Worm (Caenorhabditis elegans) whole organism, L2 larva: Measurements from ENCODE around the gene adk-1.
A peak's percentile ranks its signal among the peaks of the same experiment; 100 is the strongest.
"Not testable (repeated sequence)": the region's sequence is repeated elsewhere in the genome, so short reads cannot be mapped to it uniquely, and the experiment has no call there.

Experiments used
- C34F6.9 ChIP-seq: fragments of 150-350 bp; optimal IDR thresholded peaks from 2 replicates; lab custom pipeline; 2014; ENCODE audit warnings: missing biosample characterization, missing genetic modification characterization
- F13H6.1 ChIP-seq: sonication (generic microtip); optimal IDR thresholded peaks from 2 replicates; lab custom pipeline; 2016; ENCODE audit warnings: missing genetic modification characterization, missing compliant biosample characterization
- R02D3.7 ChIP-seq: fragments of 150-350 bp; optimal IDR thresholded peaks from 2 replicates; lab custom pipeline; 2014; ENCODE audit warnings: missing biosample characterization, missing genetic modification characterization
- Y55F3AM.14 ChIP-seq: fragments of 200-800 bp; sonication (Bioruptor generic); optimal IDR thresholded peaks from 2 replicates; lab custom pipeline; 2018; ENCODE audit warnings: mild to moderate bottlenecking, missing genetic modification characterization, missing compliant biosample characterization
- alr-1 ChIP-seq: fragments of 150-350 bp; optimal IDR thresholded peaks from 2 replicates; lab custom pipeline; 2014; ENCODE audit warnings: missing biosample characterization, missing genetic modification characterization
- blmp-1 ChIP-seq: sonication (generic microtip); optimal IDR thresholded peaks from 2 replicates; lab custom pipeline; 2017; ENCODE audit warnings: missing genetic modification characterization, mild to moderate bottlenecking, missing compliant biosample characterization, antibody characterized with exemption, moderate library complexity; ENCODE audit not compliant: insufficient read depth
- ceh-16 ChIP-seq: fragments of 150-350 bp; optimal IDR thresholded peaks from 2 replicates; lab custom pipeline; 2014; ENCODE audit warnings: missing biosample characterization, missing genetic modification characterization
- crh-2 ChIP-seq: sonication (generic microtip); optimal IDR thresholded peaks from 2 replicates; lab custom pipeline; 2017; ENCODE audit warnings: missing biosample characterization, missing genetic modification characterization
- dmd-4 ChIP-seq: sonication (generic microtip); optimal IDR thresholded peaks from 2 replicates; lab custom pipeline; 2017; ENCODE audit warnings: missing biosample characterization, missing genetic modification characterization
- egl-27 ChIP-seq: sonication (generic microtip); optimal IDR thresholded peaks from 3 replicates; lab custom pipeline; 2017; ENCODE audit warnings: missing biosample characterization, missing genetic modification reagents, missing genetic modification characterization
- elt-1 ChIP-seq: fragments of 150-350 bp; optimal IDR thresholded peaks from 2 replicates; lab custom pipeline; 2014; ENCODE audit warnings: missing biosample characterization, missing genetic modification characterization
- elt-3 ChIP-seq: sonication (generic microtip); optimal IDR thresholded peaks from 2 replicates; lab custom pipeline; 2017; ENCODE audit warnings: missing biosample characterization, missing genetic modification characterization
- fos-1 ChIP-seq: fragments of 150-350 bp; optimal IDR thresholded peaks from 2 replicates; lab custom pipeline; 2014; ENCODE audit warnings: missing biosample characterization, missing genetic modification characterization
- lin-11 ChIP-seq: fragments of 150-350 bp; sonication (generic microtip); optimal IDR thresholded peaks from 2 replicates; lab custom pipeline; 2014; ENCODE audit warnings: missing biosample characterization, missing genetic modification characterization, inconsistent platforms, mixed read lengths
- lin-13 ChIP-seq: fragments of 150-350 bp; optimal IDR thresholded peaks from 2 replicates; lab custom pipeline; 2014; ENCODE audit warnings: missing biosample characterization, missing genetic modification reagents, missing genetic modification characterization
- lin-39 ChIP-seq: fragments of 150-350 bp; optimal IDR thresholded peaks from 2 replicates; lab custom pipeline; 2014; ENCODE audit warnings: missing biosample characterization, missing genetic modification reagents, missing genetic modification characterization
- mab-5 ChIP-seq: fragments of 150-350 bp; optimal IDR thresholded peaks from 2 replicates; lab custom pipeline; 2014; ENCODE audit warnings: missing biosample characterization, missing genetic modification characterization
- mbf-1 ChIP-seq: sonication (generic microtip); optimal IDR thresholded peaks from 2 replicates; lab custom pipeline; 2017; ENCODE audit warnings: missing biosample characterization, missing genetic modification characterization
- mdl-1 ChIP-seq, 2 experiments: fragments of 150-350 bp in 1 of 2; sonication (generic microtip) in 1 of 2; optimal IDR thresholded peaks; 2 replicates each; lab custom pipeline; 2017; ENCODE audit warnings: missing biosample characterization in 2 of 2, missing genetic modification characterization in 2 of 2
- nhr-10 ChIP-seq: sonication (generic microtip); optimal IDR thresholded peaks from 2 replicates; lab custom pipeline; 2017; ENCODE audit warnings: missing biosample characterization, missing genetic modification characterization
- nhr-12 ChIP-seq: fragments of 150-350 bp; optimal IDR thresholded peaks from 2 replicates; lab custom pipeline; 2014; ENCODE audit warnings: missing biosample characterization, missing genetic modification characterization
- nhr-237 ChIP-seq: fragments of 150-350 bp; optimal IDR thresholded peaks from 2 replicates; lab custom pipeline; 2014; ENCODE audit warnings: missing biosample characterization, missing genetic modification characterization
- nhr-77 ChIP-seq: fragments of 150-350 bp; optimal IDR thresholded peaks from 2 replicates; lab custom pipeline; 2014; ENCODE audit warnings: missing biosample characterization, missing genetic modification characterization
- peb-1 ChIP-seq: fragments of 150-350 bp; optimal IDR thresholded peaks from 2 replicates; lab custom pipeline; 2014; ENCODE audit warnings: missing biosample characterization, missing genetic modification characterization
- skn-1 ChIP-seq: sonication (generic microtip); optimal IDR thresholded peaks from 2 replicates; lab custom pipeline; 2017; ENCODE audit warnings: missing biosample characterization, missing genetic modification characterization
- sma-3 ChIP-seq: sonication (generic microtip); optimal IDR thresholded peaks from 2 replicates; lab custom pipeline; 2016; ENCODE audit warnings: missing genetic modification reagents, missing genetic modification characterization, missing compliant biosample characterization
- sma-9 ChIP-seq, 2 experiments: fragments of 150-350 bp in 1 of 2; sonication (generic microtip) in 1 of 2; optimal IDR thresholded peaks; 2 replicates each; lab custom pipeline; 2014 to 2016; ENCODE audit warnings: missing genetic modification characterization in 2 of 2, mild to moderate bottlenecking in 1 of 2, missing biosample characterization in 1 of 2, missing compliant biosample characterization in 1 of 2, missing genetic modification reagents in 1 of 2, moderate library complexity in 1 of 2
- unc-39 ChIP-seq: fragments of 150-350 bp; optimal IDR thresholded peaks from 2 replicates; lab custom pipeline; 2014; ENCODE audit warnings: missing biosample characterization, missing genetic modification characterization
- unc-55 ChIP-seq: fragments of 150-350 bp; sonication (generic microtip); optimal IDR thresholded peaks from 3 replicates; lab custom pipeline; 2014; ENCODE audit warnings: missing biosample characterization, missing genetic modification reagents, missing genetic modification characterization
- unc-62 ChIP-seq: fragments of 150-350 bp; optimal IDR thresholded peaks from 2 replicates; lab custom pipeline; 2014; ENCODE audit warnings: missing biosample characterization, missing genetic modification reagents, missing genetic modification characterization
- ztf-11 ChIP-seq: sonication (generic microtip); optimal IDR thresholded peaks from 2 replicates; lab custom pipeline; 2017; ENCODE audit warnings: missing biosample characterization, missing genetic modification characterization
- ztf-4 ChIP-seq: fragments of 150-350 bp; optimal IDR thresholded peaks from 2 replicates; lab custom pipeline; 2014; ENCODE audit warnings: missing biosample characterization, missing genetic modification characterization

Gene adk-1

ce11 chrIV:11223878-11224277, 13.2 kb upstream of the adk-1 start, which contains the start of gene C29F4.3:
Gene C29F4.3 (minus strand): TSS chrIV:11223978.
- no peak for TF ChIP-seq dmd-4
- TF ChIP-seq lin-11 = no peak
- TF ChIP-seq crh-2 (tag; lab: Kevin White, UChicago) = no peak
- TF ChIP-seq peb-1 (tag; lab: Kevin White, UChicago) = no peak
- TF ChIP-seq unc-55 (GFP tag; lab: Kevin White, UChicago) = no peak
- no peak for TF ChIP-seq F13H6.1 (tag; lab: Kevin White, UChicago)
- TF ChIP-seq ztf-4 (tag; lab: Kevin White, UChicago) = no peak
- TF ChIP-seq C34F6.9 = no peak

- no peak for TF ChIP-seq ztf-11 (tag; lab: Kevin White, UChicago)
Observed at ce11 chrIV:11218037-11218436, 7.4 kb upstream of the adk-1 start, which contains the start of gene zip-6. Gene zip-6 (minus strand): TSS chrIV:11218137.

ce11 chrIV:11212978-11213377, 2.3 kb upstream of the adk-1 start:
- TF ChIP-seq peb-1 (tag; lab: Kevin White, UChicago) (no peak), mbf-1 (tag; lab: Kevin White, UChicago) (no peak), sma-3 (no peak), alr-1 (tag; lab: Kevin White, UChicago) (no peak), mdl-1 (tag; optimal IDR thresholded peaks at IDR 0.05; lab: Kevin White, UChicago) (no peak), R02D3.7 (no peak), lin-39 (tag; lab: Kevin White, UChicago) (no peak), C34F6.9 (no peak), unc-39 (tag; lab: Kevin White, UChicago) (no peak)

- TF ChIP-seq unc-39 (tag; lab: Kevin White, UChicago) = no peak
- TF ChIP-seq lin-39 (tag; lab: Kevin White, UChicago) = no peak
- TF ChIP-seq fos-1 (tag; lab: Kevin White, UChicago) = peak; percentile 96
- no peak for TF ChIP-seq ztf-4 (tag; lab: Kevin White, UChicago)
- no peak for TF ChIP-seq nhr-12 (tag; lab: Kevin White, UChicago)
- TF ChIP-seq blmp-1 (tag; lab: Kevin White, UChicago) = no peak
- peak; percentile 57 for TF ChIP-seq crh-2 (tag; lab: Kevin White, UChicago)
- TF ChIP-seq ztf-11 (tag; lab: Kevin White, UChicago) = no peak
- no peak for TF ChIP-seq lin-13
- TF ChIP-seq Y55F3AM.14 (GFP tag; lab: Kevin White, UChicago) = no peak
- peak; percentile 89 for TF ChIP-seq elt-1 (tag; lab: Kevin White, UChicago)
- TF ChIP-seq ceh-16 (tag; lab: Kevin White, UChicago) = peak; percentile 95
- TF ChIP-seq skn-1 = no peak
- no peak for TF ChIP-seq nhr-10
- TF ChIP-seq, all 48 proteins: peak for 4
Observed at ce11 chrIV:11211547-11211946, 916 bp upstream of the adk-1 start.

ce11 chrIV:11207186-11207585, 3.4 kb downstream of the adk-1 start, which contains the start of gene R07H5.9:
Gene R07H5.9 (plus strand): TSS chrIV:11207486.
- TF ChIP-seq ceh-16 (tag; lab: Kevin White, UChicago) = no peak
- no peak for TF ChIP-seq peb-1 (tag; lab: Kevin White, UChicago)
- TF ChIP-seq unc-62 (GFP tag; lab: Kevin White, UChicago) = no peak
- no peak for TF ChIP-seq unc-55 (GFP tag; lab: Kevin White, UChicago)
- TF ChIP-seq dmd-4 = no peak
- TF ChIP-seq mab-5 (tag; lab: Kevin White, UChicago) = no peak
- TF ChIP-seq nhr-237 (tag; lab: Kevin White, UChicago) = no peak
- no peak for TF ChIP-seq nhr-77 (tag; lab: Kevin White, UChicago)
- no peak for TF ChIP-seq egl-27
- no peak for TF ChIP-seq sma-9 (GFP tag; optimal IDR thresholded peaks at IDR 0.05; lab: Kevin White, UChicago)
- TF ChIP-seq sma-9 (tag; optimal IDR thresholded peaks at IDR 0.05; lab: Kevin White, UChicago) = no peak
- TF ChIP-seq R02D3.7 = no peak
- no peak for TF ChIP-seq lin-11
- no peak for TF ChIP-seq F13H6.1 (tag; lab: Kevin White, UChicago)

- TF ChIP-seq ceh-16, mab-5, elt-3 (tag; lab: Kevin White, UChicago): not testable (repeated sequence)
Observed at ce11 chrIV:11202389-11202788, 8.2 kb downstream of the adk-1 start, which contains the start of gene R07H5.11. Gene R07H5.11 (plus strand): TSS chrIV:11202768.
